Fruit fly (Drosophila melanogaster) whole organism, wandering third instar larva: Measurements from ENCODE around the gene CG15535.

ENCODE experiments used
- Jra ChIP-seq: sonication (Bioruptor generic); optimal IDR thresholded peaks from 2 replicates; lab custom pipeline; 2016; ENCODE audit warnings: missing biosample characterization, missing genetic modification characterization
- OdsH ChIP-seq: fragments of 200-800 bp; sonication (Bioruptor generic); optimal IDR thresholded peaks from 2 replicates; lab custom pipeline; 2016; ENCODE audit warnings: missing biosample characterization, mild to moderate bottlenecking, missing genetic modification characterization
- Sp1 ChIP-seq: fragments of 200-800 bp; sonication (Bioruptor generic); optimal IDR thresholded peaks from 3 replicates; lab custom pipeline; 2019; ENCODE audit warnings: missing biosample characterization, mild to moderate bottlenecking, missing genetic modification characterization, moderate library complexity
- ey ChIP-seq: fragments of 200-800 bp; sonication (Bioruptor generic); optimal IDR thresholded peaks from 2 replicates; lab custom pipeline; 2016; ENCODE audit warnings: missing biosample characterization, missing genetic modification characterization
- foxo ChIP-seq, 2 experiments: fragments of 200-800 bp; sonication (Bioruptor generic); optimal IDR thresholded peaks; 2 replicates in 1 of 2; 3 replicates in 1 of 2; lab custom pipeline; 2016 to 2017; ENCODE audit warnings: missing biosample characterization in 2 of 2, missing genetic modification characterization in 2 of 2
- h ChIP-seq: fragments of 200-800 bp; sonication (Bioruptor generic); optimal IDR thresholded peaks from 3 replicates; lab custom pipeline; 2016; ENCODE audit warnings: missing biosample characterization, mild to moderate bottlenecking, missing genetic modification characterization
- jim ChIP-seq: fragments of 175-275, 200-325 bp; sonication (Bioruptor generic); optimal IDR thresholded peaks from 2 replicates; lab custom pipeline; 2016; ENCODE audit warnings: missing biosample characterization, mild to moderate bottlenecking, missing genetic modification characterization
- lola ChIP-seq: fragments of >200 bp; optimal IDR thresholded peaks from 2 replicates; lab custom pipeline; 2017; ENCODE audit warnings: missing biosample characterization, missing genetic modification characterization
- pan ChIP-seq: fragments of >200 bp; optimal IDR thresholded peaks from 2 replicates; lab custom pipeline; 2017
- psq ChIP-seq: fragments of 200-800 bp; sonication (Bioruptor generic); optimal IDR thresholded peaks from 3 replicates; lab custom pipeline; 2017; ENCODE audit warnings: missing biosample characterization, mild to moderate bottlenecking, missing genetic modification characterization, moderate library complexity
- sv ChIP-seq: fragments of 200-800 bp; sonication (Bioruptor generic); optimal IDR thresholded peaks from 3 replicates; lab custom pipeline; 2016; ENCODE audit warnings: missing biosample characterization, missing genetic modification characterization
- tai ChIP-seq: sonication (Bioruptor generic); optimal IDR thresholded peaks from 2 replicates; lab custom pipeline; 2016; ENCODE audit warnings: missing biosample characterization, missing genetic modification characterization
- usp ChIP-seq: fragments of >200 bp; optimal IDR thresholded peaks from 2 replicates; lab custom pipeline; 2017; ENCODE audit warnings: missing biosample characterization, missing genetic modification characterization

DNA sequence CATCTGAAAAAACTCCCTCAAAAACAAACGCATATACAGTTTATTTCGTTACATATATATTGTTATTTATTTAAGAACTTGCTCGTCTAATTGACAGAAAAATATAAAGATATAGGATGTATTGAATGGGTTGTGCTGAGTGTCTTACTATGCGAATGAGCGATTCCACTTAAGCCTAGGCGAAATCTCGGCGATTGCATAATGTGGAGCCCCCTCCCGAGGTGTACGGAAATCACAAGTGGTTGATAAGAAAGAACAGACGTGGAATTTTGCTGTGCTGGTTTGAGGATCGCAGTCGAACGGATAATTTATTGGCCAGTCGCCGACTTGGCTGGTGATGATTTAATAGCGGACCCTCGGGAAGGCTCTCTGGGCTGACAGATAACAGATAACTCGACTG is 38.2 kb downstream of the CG15535 start:
- TF ChIP-seq h (GFP tag; lab: Kevin White, UChicago) = no peak
- TF ChIP-seq usp (GFP tag; lab: Kevin White, UChicago) = no peak
- no peak for TF ChIP-seq lola (GFP tag; lab: Kevin White, UChicago)
- TF ChIP-seq sv = no peak
- TF ChIP-seq Jra (GFP tag; lab: Kevin White, UChicago) = no peak
- no peak for TF ChIP-seq OdsH
- TF ChIP-seq foxo (GFP tag; optimal IDR thresholded peaks at IDR 0.05; lab: Kevin White, UChicago) = no peak
- no peak for TF ChIP-seq Sp1 (GFP tag; lab: Kevin White, UChicago)
- no peak for TF ChIP-seq psq
- TF ChIP-seq ey (GFP tag; lab: Kevin White, UChicago) = no peak
- no peak for TF ChIP-seq pan
- TF ChIP-seq tai (GFP tag; lab: Kevin White, UChicago) = no peak
- TF ChIP-seq jim = no peak
